Worm (Caenorhabditis elegans): ENCODE measurements around the gene Y48E1B.17.

DNA sequence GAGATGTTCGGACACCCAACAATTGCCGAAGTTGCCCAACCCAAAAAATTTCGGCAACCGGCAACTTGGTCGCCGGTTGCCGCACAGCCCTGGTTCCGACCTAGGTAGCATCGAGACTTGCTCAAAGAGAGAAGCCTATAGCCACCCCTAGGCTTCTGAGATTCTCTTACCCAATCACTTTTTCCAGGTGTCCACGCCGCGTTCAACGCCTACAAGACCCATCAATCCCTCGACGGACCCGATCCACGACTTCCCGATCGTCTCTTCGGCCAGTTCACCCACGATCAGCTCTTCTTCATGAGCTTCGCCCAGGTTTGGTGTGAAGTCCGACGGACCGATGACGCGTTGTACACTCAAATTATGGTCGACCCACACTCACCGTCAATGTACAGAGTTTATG, 25.1 kb downstream of the Y48E1B.17 start:
- TF ChIP-seq unc-86 (tag; optimal IDR thresholded peaks at IDR 0.05), result no peak
- no peak for TF ChIP-seq lin-11 (tag; optimal IDR thresholded peaks at IDR 0.05)
- no peak for TF ChIP-seq ceh-2 (tag; optimal IDR thresholded peaks at IDR 0.05)
- TF ChIP-seq pqm-1 (tag; optimal IDR thresholded peaks at IDR 0.05), result no peak
- no peak for TF ChIP-seq nfya-1 (tag; optimal IDR thresholded peaks at IDR 0.05)
- TF ChIP-seq eyg-1 (tag; optimal IDR thresholded peaks at IDR 0.05), result no peak
- no peak for TF ChIP-seq pha-2 (tag; optimal IDR thresholded peaks at IDR 0.05)
- no peak for TF ChIP-seq ceh-45 (GFP tag; IDR thresholded peaks at IDR 0.05)
- no peak for TF ChIP-seq hlh-6 (tag; optimal IDR thresholded peaks at IDR 0.05)
- no peak for TF ChIP-seq ama-1 (optimal IDR thresholded peaks at IDR 0.05)
